Worm (Caenorhabditis elegans) whole organism, L1 larva: ENCODE results near the gene M176.5.

ENCODE experiments used
- ceh-88 ChIP-seq: fragments of 200-800 bp; sonication (Bioruptor generic); IDR thresholded peaks from 2 replicates; pipeline ENCODE4 v1.3.6; 2022; ENCODE audit warnings: missing genetic modification characterization, missing compliant biosample characterization
- hpl-2 ChIP-seq: fragments of 150-350 bp; optimal IDR thresholded peaks from 2 replicates; lab custom pipeline; 2014; ENCODE audit warnings: missing biosample characterization, missing genetic modification reagents, missing genetic modification characterization
- lsy-2 ChIP-seq, 2 experiments: fragments of 150-350 bp; optimal IDR thresholded peaks; 2 replicates each; lab custom pipeline; 2014; ENCODE audit warnings: missing biosample characterization in 2 of 2, missing genetic modification characterization in 2 of 2
- rnt-1 ChIP-seq: sonication (generic microtip); optimal IDR thresholded peaks from 2 replicates; lab custom pipeline; 2016; ENCODE audit warnings: mild to moderate bottlenecking, missing genetic modification characterization, moderate library complexity, missing compliant biosample characterization
- ztf-11 ChIP-seq, 2 experiments: sonication (generic microtip); optimal IDR thresholded peaks; 2 replicates each; lab custom pipeline; 2016 to 2017; ENCODE audit warnings: missing genetic modification characterization in 2 of 2, missing biosample characterization in 1 of 2, missing compliant biosample characterization in 1 of 2

- no peak for TF ChIP-seq lsy-2 (tag; optimal IDR thresholded peaks at IDR 0.05; lab: Kevin White, UChicago)
- no peak for TF ChIP-seq ztf-11 (tag; optimal IDR thresholded peaks at IDR 0.05; lab: Kevin White, UChicago)
- TF ChIP-seq ceh-88: no peak
- no peak for TF ChIP-seq rnt-1
- no peak for TF ChIP-seq hpl-2 (GFP tag; lab: Kevin White, UChicago)
Measured at ce11 chrII:9398370-9398901, 29.1 kb downstream of the M176.5 start, which contains the start of the genes Y51B9A.14 and Y51B9A.8.
